Fruit fly (Drosophila melanogaster) whole organism, pupa: ENCODE results near the gene CG10185.

Source experiments
- CG10348 ChIP-seq: fragments of 200-800 bp; sonication (Bioruptor generic); IDR thresholded peaks from 2 replicates; pipeline ENCODE4 v1.3.6; 2022; ENCODE audit warnings: missing biosample characterization, missing genetic modification characterization
- CG13204 ChIP-seq: fragments of 200-800 bp; sonication (Bioruptor generic); optimal IDR thresholded peaks from 2 replicates; lab custom pipeline; 2018; ENCODE audit warnings: missing biosample characterization, mild to moderate bottlenecking, missing genetic modification characterization, moderate library complexity
- CG15710 ChIP-seq: fragments of 200-800 bp; sonication (Bioruptor generic); optimal IDR thresholded peaks from 2 replicates; lab custom pipeline; 2018; ENCODE audit warnings: missing biosample characterization, mild to moderate bottlenecking, missing genetic modification characterization, moderate library complexity
- CG8301 ChIP-seq: fragments of 200-800 bp; sonication (Bioruptor generic); optimal IDR thresholded peaks from 2 replicates; lab custom pipeline; 2018; ENCODE audit warnings: missing biosample characterization, mild to moderate bottlenecking, missing genetic modification characterization
- CG9948 ChIP-seq: fragments of 200-800 bp; sonication (Bioruptor generic); optimal IDR thresholded peaks from 2 replicates; lab custom pipeline; 2018; ENCODE audit warnings: missing biosample characterization, mild to moderate bottlenecking, missing genetic modification characterization, moderate library complexity
- D1 ChIP-seq: fragments of 200-800 bp; sonication (Bioruptor generic); optimal IDR thresholded peaks from 2 replicates; lab custom pipeline; 2018; ENCODE audit warnings: missing biosample characterization, mild to moderate bottlenecking, missing genetic modification characterization, moderate library complexity
- EcR ChIP-seq: fragments of 200-800 bp; sonication (Bioruptor generic); optimal IDR thresholded peaks from 3 replicates; lab custom pipeline; 2019; ENCODE audit warnings: missing biosample characterization, missing genetic modification characterization, mild to moderate bottlenecking, moderate library complexity, missing genetic modification reagents
- Ets98B ChIP-seq: fragments of 200-800 bp; sonication (Bioruptor generic); IDR thresholded peaks from 2 replicates; pipeline ENCODE4 v1.3.6; 2022; ENCODE audit warnings: missing biosample characterization, missing genetic modification characterization
- Pif1B ChIP-seq: fragments of 200-800 bp; sonication (Bioruptor generic); optimal IDR thresholded peaks from 3 replicates; lab custom pipeline; 2016; ENCODE audit warnings: missing biosample characterization, missing genetic modification characterization
- Snoo ChIP-seq: fragments of 200-800 bp; sonication (Bioruptor generic); optimal IDR thresholded peaks from 3 replicates; lab custom pipeline; 2017; ENCODE audit warnings: missing biosample characterization, mild to moderate bottlenecking, missing genetic modification characterization, inconsistent platforms
- fd96Ca ChIP-seq: fragments of 200-800 bp; sonication (Bioruptor generic); IDR thresholded peaks from 3 replicates; pipeline ENCODE4 v1.3.6; 2022; ENCODE audit warnings: missing biosample characterization, missing genetic modification characterization

DNA sequence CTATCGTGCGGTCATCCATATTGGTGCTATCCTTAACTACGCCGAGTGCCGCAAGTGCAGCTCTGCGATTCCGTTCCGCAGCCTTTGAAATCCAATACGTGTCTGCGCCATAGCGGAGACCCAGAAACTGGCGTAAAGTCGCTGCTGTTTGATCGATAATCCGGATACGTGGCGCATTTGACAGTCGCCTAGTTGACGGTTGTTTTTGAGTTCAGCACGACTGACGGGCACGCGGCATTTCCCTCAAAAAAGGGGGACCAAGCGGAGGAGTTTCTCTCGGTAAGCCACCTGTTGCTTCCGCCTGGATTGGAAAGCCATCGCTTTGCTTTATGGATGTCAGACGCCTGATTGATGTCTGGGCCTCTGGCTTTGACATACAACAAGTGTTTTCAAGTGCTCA is at the start of gene CG10185:
- TF ChIP-seq Pif1B (GFP tag; lab: Kevin White, UChicago) (no peak), CG13204 (no peak), CG8301 (no peak), Snoo (no peak), fd96Ca (GFP tag; lab: Robert Waterston, UW) (no peak), EcR (GFP tag; lab: Kevin White, UChicago) (no peak), CG15710 (no peak), CG10348 (GFP tag; lab: Robert Waterston, UW) (no peak), D1 (no peak), CG9948 (no peak), Ets98B (GFP tag; lab: Robert Waterston, UW) (no peak)
